Worm (Caenorhabditis elegans) whole organism, midembryonic: Measurements from ENCODE around the gene snpc-1.1.

Source experiments
- cog-1 ChIP-seq: sonication (generic microtip); optimal IDR thresholded peaks from 2 replicates; lab custom pipeline; 2016; ENCODE audit warnings: missing genetic modification characterization, missing compliant biosample characterization
- klf-2 ChIP-seq: fragments of 200-800 bp; sonication (Bioruptor generic); conservative IDR thresholded peaks from 2 replicates; pipeline ENCODE4 v1.3.6; 2022; ENCODE audit warnings: missing genetic modification reagents, missing genetic modification characterization, missing compliant biosample characterization
- ztf-23 ChIP-seq: fragments of 200-800 bp; sonication (Bioruptor generic); IDR thresholded peaks from 2 replicates; pipeline ENCODE4 v1.3.6; 2022; ENCODE audit warnings: missing genetic modification reagents, missing genetic modification characterization, missing compliant biosample characterization

DNA sequence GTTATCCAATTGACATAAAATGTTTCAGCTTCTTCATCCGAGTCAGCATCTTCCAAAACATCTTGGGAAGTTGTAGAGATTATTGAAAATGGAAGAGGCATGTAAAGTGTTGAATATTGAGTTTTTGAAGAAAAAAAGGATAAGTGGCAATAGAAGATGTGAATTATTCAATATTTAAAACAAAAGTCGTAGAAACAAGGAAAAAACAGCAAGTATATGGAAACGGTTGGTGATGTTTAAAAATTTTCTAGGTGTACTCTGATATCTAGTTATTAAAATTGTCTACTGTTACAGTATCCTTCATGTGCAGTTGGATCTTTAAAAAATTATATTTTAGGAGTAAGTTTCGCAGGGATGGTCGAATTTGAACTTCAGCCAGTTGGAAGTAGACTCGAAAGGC is 9.2 kb downstream of the snpc-1.1 start, which contains the start of gene C06A8.8:
- no peak for TF ChIP-seq cog-1 (tag; lab: Kevin White, UChicago)
- no peak for TF ChIP-seq klf-2 (GFP tag; lab: Robert Waterston, UW)
- no peak for TF ChIP-seq ztf-23
